Worm (Caenorhabditis elegans) whole organism, L4 larva: ENCODE measurements around the gene C17H12.8.

Experiments
- ces-1 ChIP-seq: fragments of 150-350 bp; sonication (generic microtip); optimal IDR thresholded peaks from 4 replicates; lab custom pipeline; 2014; ENCODE audit warnings: missing biosample characterization, missing genetic modification reagents, missing genetic modification characterization
- egl-27 ChIP-seq: sonication (generic microtip); optimal IDR thresholded peaks from 3 replicates; lab custom pipeline; 2017; ENCODE audit warnings: missing biosample characterization, missing genetic modification reagents, missing genetic modification characterization
- hlh-11 ChIP-seq: fragments of 200-800 bp; sonication (Bioruptor generic); optimal IDR thresholded peaks from 2 replicates; lab custom pipeline; 2018; ENCODE audit warnings: mild to moderate bottlenecking, missing genetic modification characterization, missing compliant biosample characterization
- lin-13 ChIP-seq: fragments of 150-350 bp; optimal IDR thresholded peaks from 2 replicates; lab custom pipeline; 2014; ENCODE audit warnings: missing biosample characterization, missing genetic modification reagents, missing genetic modification characterization
- nhr-11 ChIP-seq: fragments of 150-350 bp; optimal IDR thresholded peaks from 2 replicates; lab custom pipeline; 2014; ENCODE audit warnings: missing biosample characterization, missing genetic modification characterization
- nhr-111 ChIP-seq: fragments of 200-800 bp; sonication (Bioruptor generic); optimal IDR thresholded peaks from 2 replicates; lab custom pipeline; 2018; ENCODE audit warnings: mild to moderate bottlenecking, missing genetic modification characterization, missing compliant biosample characterization
- nhr-237 ChIP-seq: sonication (generic microtip); optimal IDR thresholded peaks from 2 replicates; lab custom pipeline; 2017; ENCODE audit warnings: missing biosample characterization, missing genetic modification characterization
- nhr-28 ChIP-seq: fragments of 150-350 bp; optimal IDR thresholded peaks from 2 replicates; lab custom pipeline; 2014; ENCODE audit warnings: missing biosample characterization, missing genetic modification characterization
- nhr-76 ChIP-seq: fragments of 150-350 bp; optimal IDR thresholded peaks from 2 replicates; lab custom pipeline; 2014; ENCODE audit warnings: missing biosample characterization, missing genetic modification characterization
- php-3 ChIP-seq: fragments of 200-800 bp; sonication (Bioruptor generic); IDR thresholded peaks from 2 replicates; pipeline ENCODE4 v1.3.6; 2022; ENCODE audit warnings: missing genetic modification reagents, missing genetic modification characterization, missing compliant biosample characterization
- snpc-4 ChIP-seq: fragments of 150-350 bp; optimal IDR thresholded peaks from 2 replicates; lab custom pipeline; 2014; ENCODE audit warnings: missing biosample characterization, missing genetic modification characterization
- unc-130 ChIP-seq: sonication (generic microtip); optimal IDR thresholded peaks from 2 replicates; lab custom pipeline; 2016; ENCODE audit warnings: missing genetic modification reagents, missing genetic modification characterization, missing compliant biosample characterization
- zfp-3 ChIP-seq: fragments of 200-800 bp; sonication (Bioruptor generic); conservative IDR thresholded peaks from 2 replicates; pipeline ENCODE4 v1.3.6; 2022; ENCODE audit warnings: missing genetic modification reagents, missing genetic modification characterization, missing compliant biosample characterization
- ztf-11 ChIP-seq: fragments of 150-350 bp; optimal IDR thresholded peaks from 2 replicates; lab custom pipeline; 2014; ENCODE audit warnings: missing biosample characterization, missing genetic modification characterization

- TF ChIP-seq unc-130 (GFP tag; lab: Kevin White, UChicago) (no peak), lin-13 (no peak), snpc-4 (no peak), nhr-11 (tag; lab: Kevin White, UChicago) (no peak), egl-27 (tag; lab: Kevin White, UChicago) (no peak), nhr-28 (tag; lab: Kevin White, UChicago) (no peak), ces-1 (GFP tag; lab: Kevin White, UChicago) (no peak), nhr-76 (tag; lab: Kevin White, UChicago) (no peak), php-3 (GFP tag; lab: Robert Waterston, UW) (no peak), ztf-11 (tag; lab: Kevin White, UChicago) (no peak), zfp-3 (GFP tag; lab: Robert Waterston, UW) (no peak), nhr-111 (GFP tag; lab: Kevin White, UChicago) (no peak), hlh-11 (no peak), nhr-237 (tag; lab: Kevin White, UChicago) (no peak)
Measured at ce11 chrIV:6804815-6805214, 13.7 kb upstream of the C17H12.8 start, which contains the start of gene C17H12.37.
